Worm (Caenorhabditis elegans) whole organism, mixed stage, embryonic: ENCODE data around the gene pax-3.
A peak's percentile ranks its signal among the peaks of the same experiment; 100 is the strongest.

Experiments
- M03D4.4 ChIP-seq: sonication (generic microtip); optimal IDR thresholded peaks from 2 replicates; lab custom pipeline; 2017; ENCODE audit warnings: mild to moderate bottlenecking, missing genetic modification characterization, missing compliant biosample characterization
- blmp-1 ChIP-seq: fragments of 150-350 bp; optimal IDR thresholded peaks from 2 replicates; lab custom pipeline; 2014; ENCODE audit warnings: missing biosample characterization, missing genetic modification characterization
- ceh-39 ChIP-seq: fragments of 150-350 bp; optimal IDR thresholded peaks from 2 replicates; lab custom pipeline; 2014; ENCODE audit warnings: missing biosample characterization, missing genetic modification characterization
- ceh-43 ChIP-seq: fragments of 200-800 bp; sonication (Bioruptor generic); optimal IDR thresholded peaks from 2 replicates; lab custom pipeline; 2018; ENCODE audit warnings: mild to moderate bottlenecking, missing genetic modification characterization, moderate library complexity, missing compliant biosample characterization
- ceh-83 ChIP-seq: fragments of 200-800 bp; sonication (Bioruptor generic); optimal IDR thresholded peaks from 2 replicates; lab custom pipeline; 2018; ENCODE audit warnings: mild to moderate bottlenecking, missing genetic modification characterization, missing compliant biosample characterization
- ces-1 ChIP-seq: fragments of 150-350 bp; optimal IDR thresholded peaks from 2 replicates; lab custom pipeline; 2014; ENCODE audit warnings: missing biosample characterization, missing genetic modification reagents, missing genetic modification characterization
- cnd-1 ChIP-seq: fragments of 200-800 bp; sonication (Bioruptor generic); optimal IDR thresholded peaks from 2 replicates; lab custom pipeline; 2018; ENCODE audit warnings: mild to moderate bottlenecking, missing genetic modification characterization, missing compliant biosample characterization
- drap-1 ChIP-seq: fragments of 200-800 bp; sonication (Bioruptor generic); optimal IDR thresholded peaks from 3 replicates; lab custom pipeline; 2018; ENCODE audit warnings: mild to moderate bottlenecking, missing genetic modification characterization, missing compliant biosample characterization
- elt-1 ChIP-seq: sonication (generic microtip); optimal IDR thresholded peaks from 2 replicates; lab custom pipeline; 2017; ENCODE audit warnings: missing genetic modification characterization, mild to moderate bottlenecking, missing compliant biosample characterization, antibody characterized with exemption, moderate library complexity, borderline replicate concordance; ENCODE audit not compliant: insufficient read depth
- elt-3 ChIP-seq: fragments of 150-350 bp; optimal IDR thresholded peaks from 2 replicates; lab custom pipeline; 2014; ENCODE audit warnings: missing biosample characterization, missing genetic modification characterization
- flh-1 ChIP-seq: fragments of 200-800 bp; sonication (Bioruptor generic); optimal IDR thresholded peaks from 2 replicates; lab custom pipeline; 2018; ENCODE audit warnings: mild to moderate bottlenecking, missing genetic modification characterization, moderate library complexity, missing compliant biosample characterization
- ham-2 ChIP-seq: fragments of 200-800 bp; sonication (Bioruptor generic); optimal IDR thresholded peaks from 2 replicates; lab custom pipeline; 2018; ENCODE audit warnings: mild to moderate bottlenecking, missing genetic modification characterization, missing compliant biosample characterization
- lin-13 ChIP-seq: fragments of 150-350 bp; optimal IDR thresholded peaks from 2 replicates; lab custom pipeline; 2014; ENCODE audit warnings: missing biosample characterization, missing genetic modification characterization
- lsy-2 ChIP-seq: fragments of 150-350 bp; optimal IDR thresholded peaks from 2 replicates; lab custom pipeline; 2014; ENCODE audit warnings: missing biosample characterization, missing genetic modification characterization
- mab-5 ChIP-seq: fragments of 150-350 bp; optimal IDR thresholded peaks from 2 replicates; lab custom pipeline; 2014; ENCODE audit warnings: missing biosample characterization, missing genetic modification characterization
- mep-1 ChIP-seq: fragments of 150-350 bp; optimal IDR thresholded peaks from 2 replicates; lab custom pipeline; 2017; ENCODE audit warnings: missing biosample characterization, missing genetic modification reagents, missing genetic modification characterization, inconsistent platforms
- mls-2 ChIP-seq: sonication (generic microtip); optimal IDR thresholded peaks from 2 replicates; lab custom pipeline; 2016; ENCODE audit warnings: mild to moderate bottlenecking, missing genetic modification characterization, moderate library complexity, missing compliant biosample characterization
- nhr-12 ChIP-seq: fragments of 150-350 bp; optimal IDR thresholded peaks from 2 replicates; lab custom pipeline; 2014; ENCODE audit warnings: missing biosample characterization, missing genetic modification characterization
- nhr-2 ChIP-seq: fragments of 150-350 bp; optimal IDR thresholded peaks from 2 replicates; lab custom pipeline; 2014; ENCODE audit warnings: missing biosample characterization, missing genetic modification characterization
- nhr-237 ChIP-seq: fragments of 150-350 bp; optimal IDR thresholded peaks from 2 replicates; lab custom pipeline; 2014; ENCODE audit warnings: missing biosample characterization, missing genetic modification characterization
- nhr-28 ChIP-seq: fragments of 150-350 bp; optimal IDR thresholded peaks from 2 replicates; lab custom pipeline; 2014; ENCODE audit warnings: missing biosample characterization, missing genetic modification characterization
- nhr-76 ChIP-seq: sonication (generic microtip); optimal IDR thresholded peaks from 2 replicates; lab custom pipeline; 2017; ENCODE audit warnings: missing biosample characterization, missing genetic modification characterization
- pha-4 ChIP-seq: fragments of 150-350 bp; optimal IDR thresholded peaks from 2 replicates; lab custom pipeline; 2018; ENCODE audit warnings: missing biosample characterization, missing genetic modification reagents, missing genetic modification characterization
- sem-2 ChIP-seq: fragments of 200-800 bp; sonication (Bioruptor generic); optimal IDR thresholded peaks from 2 replicates; lab custom pipeline; 2018; ENCODE audit warnings: mild to moderate bottlenecking, missing genetic modification characterization, missing compliant biosample characterization
- snpc-4 ChIP-seq: fragments of 150-350 bp; optimal IDR thresholded peaks from 2 replicates; lab custom pipeline; 2014; ENCODE audit warnings: missing biosample characterization, missing genetic modification characterization
- sptf-1 ChIP-seq: sonication (generic microtip); optimal IDR thresholded peaks from 2 replicates; lab custom pipeline; 2017; ENCODE audit warnings: mild to moderate bottlenecking, missing genetic modification characterization, moderate library complexity, missing compliant biosample characterization
- tbx-8 ChIP-seq: fragments of 200-800 bp; sonication (Bioruptor generic); optimal IDR thresholded peaks from 2 replicates; lab custom pipeline; 2018; ENCODE audit warnings: mild to moderate bottlenecking, missing genetic modification characterization, moderate library complexity, missing compliant biosample characterization
- unc-120 ChIP-seq: sonication (generic microtip); optimal IDR thresholded peaks from 2 replicates; lab custom pipeline; 2017; ENCODE audit warnings: missing genetic modification characterization, missing compliant biosample characterization; ENCODE audit not compliant: poor library complexity, severe bottlenecking
- unc-62 ChIP-seq: fragments of 150-350 bp; optimal IDR thresholded peaks from 2 replicates; lab custom pipeline; 2014; ENCODE audit warnings: missing biosample characterization, missing genetic modification reagents, missing genetic modification characterization
- zip-8 ChIP-seq: fragments of 150-350 bp; optimal IDR thresholded peaks from 2 replicates; lab custom pipeline; 2014; ENCODE audit warnings: missing biosample characterization, missing genetic modification characterization
- ztf-11 ChIP-seq: fragments of 150-350 bp; optimal IDR thresholded peaks from 2 replicates; lab custom pipeline; 2014; ENCODE audit warnings: missing biosample characterization, missing genetic modification characterization

pax-3 gene

DNA sequence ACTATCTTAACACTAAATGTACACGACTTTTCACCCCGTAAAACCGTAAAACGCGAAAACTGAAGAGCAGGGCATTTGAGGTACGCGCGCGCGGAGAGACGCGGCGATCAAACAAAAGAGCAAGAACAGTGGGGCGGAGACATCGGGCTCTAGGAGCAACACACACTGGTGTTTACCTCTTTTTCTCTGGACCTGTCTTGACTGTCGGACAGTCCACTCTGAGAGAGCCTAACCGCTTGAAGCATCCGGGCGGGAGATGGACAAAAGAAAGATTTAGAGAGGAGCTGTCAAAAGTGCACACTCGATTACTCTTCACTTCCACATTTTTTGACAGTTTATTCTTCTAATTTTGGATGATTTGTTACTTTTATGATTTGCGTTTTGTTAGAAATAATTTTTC lies 9.6 kb upstream of the pax-3 start:
- no peak for TF ChIP-seq lsy-2
- TF ChIP-seq mls-2 = no peak
- TF ChIP-seq nhr-237 (tag; lab: Kevin White, UChicago) = peak; percentile 11
- peak; percentile 69 for TF ChIP-seq pha-4 (tag; lab: Kevin White, UChicago)
- TF ChIP-seq nhr-12 (tag; lab: Kevin White, UChicago) = no peak

DNA sequence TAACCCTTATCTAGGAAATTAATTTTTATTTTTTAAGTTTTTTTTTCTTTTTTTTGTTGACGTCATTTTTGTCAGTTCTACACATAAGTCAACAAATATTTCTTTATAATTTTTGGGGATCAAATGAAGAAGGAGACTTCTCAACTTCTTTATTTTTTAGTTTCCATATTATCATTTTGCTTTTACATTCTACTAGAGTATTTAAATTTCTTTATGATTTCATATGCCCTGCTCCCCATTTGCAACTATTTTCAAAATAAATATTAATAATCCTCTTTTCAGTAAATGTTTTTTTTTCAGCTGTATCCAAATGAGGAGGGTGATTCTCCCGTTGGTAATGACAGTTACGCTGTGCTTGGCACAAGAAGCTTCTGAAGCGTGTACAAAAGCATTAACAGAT lies 9.0 kb upstream of the pax-3 start, which contains the start of gene phg-1:
TSS of gene phg-1 (plus strand) at position 301 of the 400 bp plus-strand sequence.
- TF ChIP-seq lsy-2 (no peak), ceh-39 (tag; lab: Kevin White, UChicago) (no peak), flh-1 (no peak), elt-1 (tag; lab: Kevin White, UChicago) (no peak), elt-3 (no peak), nhr-2 (tag; lab: Kevin White, UChicago) (no peak), unc-62 (GFP tag; lab: Kevin White, UChicago) (no peak), blmp-1 (tag; lab: Kevin White, UChicago) (no peak), mep-1 (no peak), ztf-11 (no peak), sptf-1 (no peak), ham-2 (GFP tag; lab: Kevin White, UChicago) (no peak), nhr-28 (tag; lab: Kevin White, UChicago) (no peak), mab-5 (tag; lab: Kevin White, UChicago) (no peak), mls-2 (no peak)

DNA sequence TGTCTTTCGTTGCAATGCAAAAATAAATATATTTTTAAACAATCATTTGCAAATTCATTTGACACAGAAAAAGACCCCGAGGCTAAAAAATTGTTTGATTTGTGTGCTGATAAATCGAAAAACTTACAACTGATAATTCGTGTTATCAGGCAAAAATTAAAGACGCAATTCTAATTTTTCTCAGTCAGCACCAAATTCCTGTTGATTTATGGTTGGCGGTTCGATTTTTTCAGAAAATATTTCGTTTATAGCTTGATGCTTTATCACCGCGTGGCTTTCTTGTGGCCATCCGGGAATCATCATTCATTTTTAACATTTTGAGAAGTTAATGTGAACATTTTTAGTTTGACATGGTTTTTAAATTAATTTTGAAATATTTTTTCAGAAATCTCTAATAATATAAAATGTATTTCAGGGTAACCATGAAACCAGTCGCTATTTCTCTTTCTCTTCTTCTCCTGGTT lies 7.2 kb upstream of the pax-3 start, which contains the start of gene asah-2:
TSS of gene asah-2 (plus strand) at position 414 of the 464 bp plus-strand sequence.
- TF ChIP-seq ham-2 (GFP tag; lab: Kevin White, UChicago) (no peak), mls-2 (no peak), sem-2 (no peak), ceh-43 (GFP tag; lab: Kevin White, UChicago) (no peak), nhr-2 (tag; lab: Kevin White, UChicago) (no peak), zip-8 (tag; lab: Kevin White, UChicago) (no peak), sptf-1 (no peak), nhr-237 (tag; lab: Kevin White, UChicago) (no peak), snpc-4 (no peak), ceh-83 (no peak), drap-1 (GFP tag; lab: Kevin White, UChicago) (no peak), flh-1 (no peak), nhr-76 (no peak), ztf-11 (no peak), ceh-39 (tag; lab: Kevin White, UChicago) (no peak), tbx-8 (no peak), unc-120 (tag; lab: Kevin White, UChicago) (no peak), M03D4.4 (tag; lab: Kevin White, UChicago) (no peak), ces-1 (GFP tag; lab: Kevin White, UChicago) (no peak)

DNA sequence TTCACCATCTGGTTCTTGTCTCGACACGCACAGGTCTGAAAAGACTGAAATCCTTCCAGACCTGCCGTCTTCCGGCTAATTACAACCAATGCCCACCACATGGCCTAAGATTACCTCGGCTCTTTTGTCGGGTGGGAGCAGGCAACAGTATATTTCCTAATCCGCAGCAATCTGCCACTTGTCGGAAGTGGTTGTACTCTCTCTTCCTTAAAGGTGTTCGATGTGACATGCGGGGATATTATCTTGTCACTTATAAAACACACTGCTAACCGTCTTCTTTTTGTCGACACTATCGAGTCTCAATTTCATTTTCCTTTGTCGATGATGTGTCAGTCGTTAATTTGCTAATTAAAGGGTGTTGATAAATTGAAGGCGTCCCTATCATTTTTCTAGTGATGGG lies 2.3 kb upstream of the pax-3 start, which contains the start of gene F27E5.3:
TSS of gene F27E5.3 (minus strand) at position 101 of the 400 bp plus-strand sequence.
- TF ChIP-seq nhr-2 (tag; lab: Kevin White, UChicago) = peak; percentile 40
- no peak for TF ChIP-seq nhr-12 (tag; lab: Kevin White, UChicago)

DNA sequence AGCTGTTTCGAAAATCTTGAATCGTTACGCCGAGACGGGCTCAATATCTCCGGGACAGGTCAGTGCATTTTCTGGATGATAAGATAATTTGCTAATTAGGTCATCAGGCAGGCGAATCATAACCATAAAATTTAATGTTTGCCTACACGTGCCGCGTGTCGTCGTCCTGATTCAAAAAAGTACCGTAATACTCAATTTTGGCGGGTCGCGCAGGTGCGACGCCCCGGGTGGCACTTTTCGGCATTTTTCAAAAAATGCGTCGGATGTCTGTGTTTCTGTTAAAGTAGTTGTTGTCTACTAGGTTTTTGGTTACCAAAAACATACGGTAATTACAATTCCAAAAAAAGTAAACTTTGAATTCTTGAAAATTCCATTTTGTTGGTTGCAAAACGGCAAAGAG lies 1.1 kb downstream of the pax-3 start:
- TF ChIP-seq flh-1 = no peak
- no peak for TF ChIP-seq mep-1
- TF ChIP-seq nhr-2 (tag; lab: Kevin White, UChicago) = no peak
- TF ChIP-seq unc-120 (tag; lab: Kevin White, UChicago) = no peak
- TF ChIP-seq ces-1 (GFP tag; lab: Kevin White, UChicago) = no peak
- no peak for TF ChIP-seq lin-13 (tag; lab: Kevin White, UChicago)
- TF ChIP-seq zip-8 (tag; lab: Kevin White, UChicago) = no peak
- no peak for TF ChIP-seq snpc-4
- no peak for TF ChIP-seq nhr-12 (tag; lab: Kevin White, UChicago)
- TF ChIP-seq mls-2 = no peak
- no peak for TF ChIP-seq pha-4 (tag; lab: Kevin White, UChicago)
- no peak for TF ChIP-seq unc-62 (GFP tag; lab: Kevin White, UChicago)
- no peak for TF ChIP-seq ceh-43 (GFP tag; lab: Kevin White, UChicago)
- no peak for TF ChIP-seq ceh-39 (tag; lab: Kevin White, UChicago)
- no peak for TF ChIP-seq cnd-1 (tag; lab: Kevin White, UChicago)
